Worm (Caenorhabditis elegans) whole organism, mixed stage, embryonic: ENCODE data around the gene srh-269.

Source experiments
- M03D4.4 ChIP-seq: sonication (generic microtip); optimal IDR thresholded peaks from 2 replicates; lab custom pipeline; 2017; ENCODE audit warnings: mild to moderate bottlenecking, missing genetic modification characterization, missing compliant biosample characterization
- bed-3 ChIP-seq: fragments of 200-800 bp; sonication (Bioruptor generic); optimal IDR thresholded peaks from 3 replicates; lab custom pipeline; 2018; ENCODE audit warnings: mild to moderate bottlenecking, missing genetic modification characterization, moderate library complexity, missing compliant biosample characterization
- blmp-1 ChIP-seq: fragments of 150-350 bp; optimal IDR thresholded peaks from 2 replicates; lab custom pipeline; 2014; ENCODE audit warnings: missing biosample characterization, missing genetic modification characterization
- ceh-39 ChIP-seq: fragments of 150-350 bp; optimal IDR thresholded peaks from 2 replicates; lab custom pipeline; 2014; ENCODE audit warnings: missing biosample characterization, missing genetic modification characterization
- ceh-43 ChIP-seq: fragments of 200-800 bp; sonication (Bioruptor generic); optimal IDR thresholded peaks from 2 replicates; lab custom pipeline; 2018; ENCODE audit warnings: mild to moderate bottlenecking, missing genetic modification characterization, moderate library complexity, missing compliant biosample characterization
- ceh-83 ChIP-seq: fragments of 200-800 bp; sonication (Bioruptor generic); optimal IDR thresholded peaks from 2 replicates; lab custom pipeline; 2018; ENCODE audit warnings: mild to moderate bottlenecking, missing genetic modification characterization, missing compliant biosample characterization
- ces-1 ChIP-seq: fragments of 150-350 bp; optimal IDR thresholded peaks from 2 replicates; lab custom pipeline; 2014; ENCODE audit warnings: missing biosample characterization, missing genetic modification reagents, missing genetic modification characterization
- cnd-1 ChIP-seq: fragments of 200-800 bp; sonication (Bioruptor generic); optimal IDR thresholded peaks from 2 replicates; lab custom pipeline; 2018; ENCODE audit warnings: mild to moderate bottlenecking, missing genetic modification characterization, missing compliant biosample characterization
- drap-1 ChIP-seq: fragments of 200-800 bp; sonication (Bioruptor generic); optimal IDR thresholded peaks from 3 replicates; lab custom pipeline; 2018; ENCODE audit warnings: mild to moderate bottlenecking, missing genetic modification characterization, missing compliant biosample characterization
- elt-1 ChIP-seq: sonication (generic microtip); optimal IDR thresholded peaks from 2 replicates; lab custom pipeline; 2017; ENCODE audit warnings: missing genetic modification characterization, mild to moderate bottlenecking, missing compliant biosample characterization, antibody characterized with exemption, moderate library complexity, borderline replicate concordance; ENCODE audit not compliant: insufficient read depth
- elt-3 ChIP-seq: fragments of 150-350 bp; optimal IDR thresholded peaks from 2 replicates; lab custom pipeline; 2014; ENCODE audit warnings: missing biosample characterization, missing genetic modification characterization
- flh-1 ChIP-seq: fragments of 200-800 bp; sonication (Bioruptor generic); optimal IDR thresholded peaks from 2 replicates; lab custom pipeline; 2018; ENCODE audit warnings: mild to moderate bottlenecking, missing genetic modification characterization, moderate library complexity, missing compliant biosample characterization
- ham-2 ChIP-seq: fragments of 200-800 bp; sonication (Bioruptor generic); optimal IDR thresholded peaks from 2 replicates; lab custom pipeline; 2018; ENCODE audit warnings: mild to moderate bottlenecking, missing genetic modification characterization, missing compliant biosample characterization
- hlh-1 ChIP-seq: fragments of 150-350 bp; optimal IDR thresholded peaks from 2 replicates; lab custom pipeline; 2014; ENCODE audit warnings: missing biosample characterization, missing genetic modification reagents, missing genetic modification characterization
- lin-13 ChIP-seq: fragments of 150-350 bp; optimal IDR thresholded peaks from 2 replicates; lab custom pipeline; 2014; ENCODE audit warnings: missing biosample characterization, missing genetic modification characterization
- lin-32 ChIP-seq: fragments of 200-800 bp; sonication (Bioruptor generic); optimal IDR thresholded peaks from 2 replicates; lab custom pipeline; 2018; ENCODE audit warnings: mild to moderate bottlenecking, missing genetic modification characterization, missing compliant biosample characterization
- lsy-2 ChIP-seq: fragments of 150-350 bp; optimal IDR thresholded peaks from 2 replicates; lab custom pipeline; 2014; ENCODE audit warnings: missing biosample characterization, missing genetic modification characterization
- mab-5 ChIP-seq: fragments of 150-350 bp; optimal IDR thresholded peaks from 2 replicates; lab custom pipeline; 2014; ENCODE audit warnings: missing biosample characterization, missing genetic modification characterization
- mep-1 ChIP-seq: fragments of 150-350 bp; optimal IDR thresholded peaks from 2 replicates; lab custom pipeline; 2017; ENCODE audit warnings: missing biosample characterization, missing genetic modification reagents, missing genetic modification characterization, inconsistent platforms
- mls-2 ChIP-seq: sonication (generic microtip); optimal IDR thresholded peaks from 2 replicates; lab custom pipeline; 2016; ENCODE audit warnings: mild to moderate bottlenecking, missing genetic modification characterization, moderate library complexity, missing compliant biosample characterization
- nhr-12 ChIP-seq: fragments of 150-350 bp; optimal IDR thresholded peaks from 2 replicates; lab custom pipeline; 2014; ENCODE audit warnings: missing biosample characterization, missing genetic modification characterization
- nhr-2 ChIP-seq: fragments of 150-350 bp; optimal IDR thresholded peaks from 2 replicates; lab custom pipeline; 2014; ENCODE audit warnings: missing biosample characterization, missing genetic modification characterization
- nhr-237 ChIP-seq: fragments of 150-350 bp; optimal IDR thresholded peaks from 2 replicates; lab custom pipeline; 2014; ENCODE audit warnings: missing biosample characterization, missing genetic modification characterization
- nhr-28 ChIP-seq: fragments of 150-350 bp; optimal IDR thresholded peaks from 2 replicates; lab custom pipeline; 2014; ENCODE audit warnings: missing biosample characterization, missing genetic modification characterization
- nhr-76 ChIP-seq: sonication (generic microtip); optimal IDR thresholded peaks from 2 replicates; lab custom pipeline; 2017; ENCODE audit warnings: missing biosample characterization, missing genetic modification characterization
- pha-4 ChIP-seq: fragments of 150-350 bp; optimal IDR thresholded peaks from 2 replicates; lab custom pipeline; 2018; ENCODE audit warnings: missing biosample characterization, missing genetic modification reagents, missing genetic modification characterization
- sem-2 ChIP-seq: fragments of 200-800 bp; sonication (Bioruptor generic); optimal IDR thresholded peaks from 2 replicates; lab custom pipeline; 2018; ENCODE audit warnings: mild to moderate bottlenecking, missing genetic modification characterization, missing compliant biosample characterization
- snpc-4 ChIP-seq: fragments of 150-350 bp; optimal IDR thresholded peaks from 2 replicates; lab custom pipeline; 2014; ENCODE audit warnings: missing biosample characterization, missing genetic modification characterization
- sptf-1 ChIP-seq: sonication (generic microtip); optimal IDR thresholded peaks from 2 replicates; lab custom pipeline; 2017; ENCODE audit warnings: mild to moderate bottlenecking, missing genetic modification characterization, moderate library complexity, missing compliant biosample characterization
- tbx-8 ChIP-seq: fragments of 200-800 bp; sonication (Bioruptor generic); optimal IDR thresholded peaks from 2 replicates; lab custom pipeline; 2018; ENCODE audit warnings: mild to moderate bottlenecking, missing genetic modification characterization, moderate library complexity, missing compliant biosample characterization
- unc-120 ChIP-seq: sonication (generic microtip); optimal IDR thresholded peaks from 2 replicates; lab custom pipeline; 2017; ENCODE audit warnings: missing genetic modification characterization, missing compliant biosample characterization; ENCODE audit not compliant: poor library complexity, severe bottlenecking
- unc-39 ChIP-seq: fragments of 150-350 bp; optimal IDR thresholded peaks from 2 replicates; lab custom pipeline; 2014; ENCODE audit warnings: missing biosample characterization, missing genetic modification characterization
- unc-62 ChIP-seq: fragments of 150-350 bp; optimal IDR thresholded peaks from 2 replicates; lab custom pipeline; 2014; ENCODE audit warnings: missing biosample characterization, missing genetic modification reagents, missing genetic modification characterization
- zip-8 ChIP-seq: fragments of 150-350 bp; optimal IDR thresholded peaks from 2 replicates; lab custom pipeline; 2014; ENCODE audit warnings: missing biosample characterization, missing genetic modification characterization
- ztf-11 ChIP-seq: fragments of 150-350 bp; optimal IDR thresholded peaks from 2 replicates; lab custom pipeline; 2014; ENCODE audit warnings: missing biosample characterization, missing genetic modification characterization

Gene srh-269

DNA sequence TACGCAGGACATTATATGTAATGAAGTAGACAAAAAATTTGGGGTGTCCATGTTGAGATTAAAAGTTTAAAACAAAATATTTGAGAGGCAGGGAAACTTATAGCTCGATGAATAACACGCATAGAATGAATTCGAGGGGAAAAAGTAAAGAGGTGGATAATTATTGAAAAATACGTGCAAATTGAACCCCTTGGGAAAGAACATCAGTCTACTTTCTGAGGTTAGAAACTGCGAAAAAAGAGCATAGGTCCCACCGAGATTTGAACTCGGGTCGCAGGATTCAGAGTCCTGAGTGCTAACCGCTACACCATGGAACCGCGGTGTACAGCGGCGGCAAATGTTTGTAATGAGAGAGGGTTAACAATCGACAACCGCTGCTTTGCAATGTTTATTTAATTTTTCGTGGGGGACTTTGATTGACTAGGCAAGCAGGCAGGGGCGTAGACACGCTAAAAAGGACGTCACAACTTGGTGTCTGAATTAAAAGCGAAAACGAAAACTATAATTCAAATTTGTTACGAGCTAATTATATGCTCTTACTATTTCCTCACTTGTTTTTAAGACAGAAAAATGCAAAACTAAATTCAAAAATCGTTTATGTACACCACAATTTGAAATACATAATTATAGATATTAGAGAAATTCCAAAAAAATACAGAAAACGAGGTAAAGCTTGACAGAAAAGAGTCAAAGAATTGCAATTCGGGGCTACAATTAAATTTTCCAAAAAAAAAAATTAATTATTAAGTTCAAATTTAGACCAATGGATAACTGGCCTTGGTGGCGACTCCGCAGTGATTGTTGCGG, at the start of gene srh-269:
TSS of gene srh-269 (minus strand) at position 51 of the 807 bp plus-strand sequence.
- TF ChIP-seq nhr-237, result no peak
- peak; percentile 75 for TF ChIP-seq cnd-1 (tag; lab: Kevin White, UChicago)
- TF ChIP-seq zip-8 (tag; lab: Kevin White, UChicago), result no peak
- TF ChIP-seq elt-1 (tag; lab: Kevin White, UChicago), result no peak
- TF ChIP-seq unc-120 (tag; lab: Kevin White, UChicago), result peak; percentile 71
- peak; percentile 49 for TF ChIP-seq flh-1 (GFP tag; lab: Kevin White, UChicago)
- TF ChIP-seq pha-4 (tag; lab: Kevin White, UChicago), result no peak
- TF ChIP-seq ztf-11, result peak; percentile 37
- no peak for TF ChIP-seq hlh-1
- no peak for TF ChIP-seq mep-1 (tag; lab: Kevin White, UChicago)
- no peak for TF ChIP-seq nhr-28 (tag; lab: Kevin White, UChicago)
- TF ChIP-seq snpc-4, result no peak
- no peak for TF ChIP-seq elt-3
- TF ChIP-seq nhr-2 (tag; lab: Kevin White, UChicago), result no peak
- TF ChIP-seq ceh-43, result peak; percentile 59
- no peak for TF ChIP-seq blmp-1 (tag; lab: Kevin White, UChicago)
- peak; percentile 54 for TF ChIP-seq ham-2
- peak; percentile 57 for TF ChIP-seq sem-2 (GFP tag; lab: Kevin White, UChicago)
- peak; percentile 52 for TF ChIP-seq bed-3
- no peak for TF ChIP-seq unc-39 (tag; lab: Kevin White, UChicago)
- TF ChIP-seq unc-62, result no peak
- peak; percentile 81 for TF ChIP-seq sptf-1
- TF ChIP-seq ces-1 (GFP tag; lab: Kevin White, UChicago), result no peak
- no peak for TF ChIP-seq nhr-76 (tag; lab: Kevin White, UChicago)
- TF ChIP-seq ceh-39 (tag; lab: Kevin White, UChicago), result no peak
- no peak for TF ChIP-seq lin-13 (tag; lab: Kevin White, UChicago)
- TF ChIP-seq mls-2 (tag; lab: Kevin White, UChicago), result peak; percentile 71
- peak; percentile 73 for TF ChIP-seq ceh-83
- no peak for TF ChIP-seq lsy-2 (tag; lab: Kevin White, UChicago)
- no peak for TF ChIP-seq tbx-8 (GFP tag; lab: Kevin White, UChicago)
- TF ChIP-seq M03D4.4 (tag; lab: Kevin White, UChicago), result peak; percentile 74
- no peak for TF ChIP-seq nhr-12 (tag; lab: Kevin White, UChicago)
- no peak for TF ChIP-seq mab-5 (tag; lab: Kevin White, UChicago)
- TF ChIP-seq lin-32 (GFP tag; lab: Kevin White, UChicago), result peak; percentile 58
- TF ChIP-seq drap-1 (GFP tag; lab: Kevin White, UChicago), result peak; percentile 79

DNA sequence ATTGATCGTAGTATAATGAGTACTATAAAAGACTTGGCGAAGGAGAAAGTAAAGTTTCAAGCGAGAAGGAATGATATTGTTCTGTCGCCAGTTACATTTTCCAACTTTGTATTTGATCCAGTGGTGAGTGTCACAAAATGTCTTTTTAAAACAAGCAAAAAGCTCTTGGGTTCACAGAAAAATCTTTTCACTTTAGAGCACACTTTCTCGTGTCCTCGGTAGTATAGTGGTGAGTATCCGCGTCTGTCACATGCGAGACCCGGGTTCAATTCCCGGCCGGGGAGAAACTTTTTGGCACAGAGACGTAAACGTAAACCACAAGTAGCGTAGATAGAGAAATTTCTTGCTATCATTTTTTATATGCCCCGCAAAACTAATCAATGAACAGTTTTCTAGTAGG, 48.5 kb upstream of the srh-269 start:
- TF ChIP-seq ham-2 (no peak), bed-3 (no peak), ceh-43 (no peak), blmp-1 (tag; lab: Kevin White, UChicago) (no peak), nhr-2 (tag; lab: Kevin White, UChicago) (no peak), ces-1 (GFP tag; lab: Kevin White, UChicago) (no peak), lin-13 (tag; lab: Kevin White, UChicago) (no peak), unc-62 (no peak), mab-5 (tag; lab: Kevin White, UChicago) (no peak), nhr-28 (tag; lab: Kevin White, UChicago) (no peak), sptf-1 (no peak), ceh-39 (tag; lab: Kevin White, UChicago) (no peak), cnd-1 (tag; lab: Kevin White, UChicago) (no peak), ztf-11 (no peak), lin-32 (GFP tag; lab: Kevin White, UChicago) (no peak), nhr-12 (tag; lab: Kevin White, UChicago) (no peak)
- TF ChIP-seq, all 35 proteins: peak for 0

DNA sequence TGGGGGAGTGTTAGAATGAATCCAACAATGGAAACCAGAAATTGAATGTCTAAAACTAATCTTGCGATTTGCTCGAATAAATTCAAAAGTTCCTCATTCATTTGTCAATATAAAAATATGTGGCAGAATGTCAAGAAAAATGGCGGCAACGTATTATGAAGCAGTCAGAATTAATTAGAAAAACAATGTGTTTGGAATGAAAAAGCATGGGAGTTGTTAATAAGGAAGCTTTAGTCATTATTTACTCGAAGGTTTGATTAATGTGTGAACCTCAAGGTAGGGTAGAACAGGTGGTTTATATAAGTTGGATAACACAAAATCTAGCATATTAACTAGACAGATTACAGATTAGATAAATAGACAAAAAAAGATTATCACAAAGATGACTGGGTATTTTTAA, 46.4 kb upstream of the srh-269 start, which contains the start of gene srw-76:
TSS of gene srw-76 (minus strand) at position 101 of the 400 bp plus-strand sequence.
- no peak for TF ChIP-seq mep-1 (tag; lab: Kevin White, UChicago)
- TF ChIP-seq nhr-237, result no peak
- TF ChIP-seq sptf-1, result no peak
- TF ChIP-seq ceh-39 (tag; lab: Kevin White, UChicago), result no peak
- TF ChIP-seq mab-5 (tag; lab: Kevin White, UChicago), result no peak
- no peak for TF ChIP-seq zip-8 (tag; lab: Kevin White, UChicago)
- no peak for TF ChIP-seq elt-3
- TF ChIP-seq ham-2, result no peak
- no peak for TF ChIP-seq elt-1 (tag; lab: Kevin White, UChicago)
- no peak for TF ChIP-seq lsy-2 (tag; lab: Kevin White, UChicago)
- no peak for TF ChIP-seq lin-13 (tag; lab: Kevin White, UChicago)
- no peak for TF ChIP-seq mls-2 (tag; lab: Kevin White, UChicago)
- no peak for TF ChIP-seq sem-2 (GFP tag; lab: Kevin White, UChicago)
- TF ChIP-seq nhr-2 (tag; lab: Kevin White, UChicago), result no peak
- no peak for TF ChIP-seq ztf-11
- TF ChIP-seq flh-1 (GFP tag; lab: Kevin White, UChicago), result no peak
- no peak for TF ChIP-seq ceh-43
- TF ChIP-seq unc-62, result no peak
- TF ChIP-seq unc-39 (tag; lab: Kevin White, UChicago), result no peak
